Fruit fly (Drosophila melanogaster): Measurements from ENCODE around the gene CG17754.

dm6 chrX:9247171-9247783, 2.9 kb upstream of the CG17754 start, which contains the start of the genes amx and Dsor1:
- no peak for TF ChIP-seq Crg-1 (GFP tag; optimal IDR thresholded peaks at IDR 0.05)
- no peak for TF ChIP-seq CG11617 (GFP tag; optimal IDR thresholded peaks at IDR 0.05)
- peak; percentile 70 for TF ChIP-seq tj (GFP tag; optimal IDR thresholded peaks at IDR 0.05)
- TF ChIP-seq CG5204 (GFP tag; optimal IDR thresholded peaks at IDR 0.05), result no peak
- peak; percentile 26 for TF ChIP-seq bab1 (GFP tag; optimal IDR thresholded peaks at IDR 0.05)
